Fruit fly (Drosophila melanogaster) whole organism, prepupa: Measurements from ENCODE around the gene CG2865.

ENCODE experiments used
- Blimp-1 ChIP-seq: fragments of 200-800 bp; sonication (Bioruptor generic); optimal IDR thresholded peaks from 3 replicates; lab custom pipeline; 2017; ENCODE audit warnings: missing biosample characterization, missing genetic modification characterization, mild to moderate bottlenecking, moderate library complexity, missing genetic modification reagents
- CG10631 ChIP-seq: fragments of 200-800 bp; sonication (Bioruptor generic); optimal IDR thresholded peaks from 2 replicates; lab custom pipeline; 2016; ENCODE audit warnings: missing biosample characterization, missing genetic modification characterization
- CG10669 ChIP-seq: fragments of 200-800 bp; sonication (Bioruptor generic); optimal IDR thresholded peaks from 3 replicates; lab custom pipeline; 2018; ENCODE audit warnings: missing biosample characterization, mild to moderate bottlenecking, missing genetic modification characterization, moderate library complexity
- CG11762 ChIP-seq: fragments of 200-800 bp; sonication (Bioruptor generic); optimal IDR thresholded peaks from 3 replicates; lab custom pipeline; 2016; ENCODE audit warnings: missing biosample characterization, missing genetic modification characterization; ENCODE audit not compliant: insufficient read depth
- CG15336 ChIP-seq: fragments of 200-800 bp; sonication (Bioruptor generic); IDR thresholded peaks from 2 replicates; pipeline ENCODE4 v1.3.6; 2022; ENCODE audit warnings: missing biosample characterization, missing genetic modification characterization
- CG1621 ChIP-seq: fragments of 200-800 bp; sonication (Bioruptor generic); optimal IDR thresholded peaks from 3 replicates; lab custom pipeline; 2018; ENCODE audit warnings: missing biosample characterization, mild to moderate bottlenecking, missing genetic modification characterization
- CG16779 ChIP-seq: fragments of 200-800 bp; sonication (Bioruptor generic); optimal IDR thresholded peaks from 3 replicates; lab custom pipeline; 2017; ENCODE audit warnings: missing biosample characterization, mild to moderate bottlenecking, missing genetic modification characterization
- CG3032 ChIP-seq: fragments of 200-800 bp; optimal IDR thresholded peaks from 2 replicates; lab custom pipeline; 2019; ENCODE audit warnings: missing biosample characterization, mild to moderate bottlenecking, missing genetic modification characterization, moderate library complexity
- CG31627 ChIP-seq: fragments of 200-800 bp; sonication (Bioruptor generic); optimal IDR thresholded peaks from 3 replicates; lab custom pipeline; 2016; ENCODE audit warnings: missing biosample characterization, missing genetic modification characterization
- CG32006 ChIP-seq: fragments of 200-800 bp; sonication (Bioruptor generic); optimal IDR thresholded peaks from 3 replicates; lab custom pipeline; 2017; ENCODE audit warnings: missing biosample characterization, mild to moderate bottlenecking, missing genetic modification characterization
- CG34406 ChIP-seq: fragments of 200-800 bp; sonication (Bioruptor generic); optimal IDR thresholded peaks from 3 replicates; lab custom pipeline; 2016; ENCODE audit warnings: missing biosample characterization, missing genetic modification characterization
- CG3919 ChIP-seq: fragments of 200-800 bp; sonication (Bioruptor generic); optimal IDR thresholded peaks from 3 replicates; lab custom pipeline; 2016; ENCODE audit warnings: missing biosample characterization, missing genetic modification characterization
- CG4318 ChIP-seq: fragments of 200-800 bp; sonication (Bioruptor generic); optimal IDR thresholded peaks from 3 replicates; lab custom pipeline; 2017; ENCODE audit warnings: missing biosample characterization, mild to moderate bottlenecking, missing genetic modification characterization
- CG6163 ChIP-seq: fragments of 200-800 bp; sonication (Bioruptor generic); IDR thresholded peaks from 3 replicates; pipeline ENCODE4 v1.3.6; 2022; ENCODE audit warnings: missing biosample characterization, missing genetic modification characterization
- CG6808 ChIP-seq: fragments of 200-800 bp; sonication (Bioruptor generic); optimal IDR thresholded peaks from 3 replicates; lab custom pipeline; 2017; ENCODE audit warnings: missing biosample characterization, missing genetic modification characterization, mild to moderate bottlenecking, moderate library complexity, missing genetic modification reagents
- CG8119 ChIP-seq: fragments of 200-800 bp; sonication (Bioruptor generic); IDR thresholded peaks from 3 replicates; pipeline ENCODE4 v1.3.6; 2022; ENCODE audit warnings: missing biosample characterization, missing genetic modification characterization
- CG8319 ChIP-seq: fragments of 200-800 bp; sonication (Bioruptor generic); optimal IDR thresholded peaks from 3 replicates; lab custom pipeline; 2016; ENCODE audit warnings: missing biosample characterization, missing genetic modification characterization
- CG8632 ChIP-seq: fragments of 200-800 bp; sonication (Bioruptor generic); optimal IDR thresholded peaks from 3 replicates; lab custom pipeline; 2016; ENCODE audit warnings: missing biosample characterization, missing genetic modification characterization
- CG9139 ChIP-seq: fragments of 200-800 bp; sonication (Bioruptor generic); optimal IDR thresholded peaks from 3 replicates; lab custom pipeline; 2017; ENCODE audit warnings: missing biosample characterization, mild to moderate bottlenecking, missing genetic modification characterization
- Ets96B ChIP-seq: fragments of 200-800 bp; optimal IDR thresholded peaks from 2 replicates; lab custom pipeline; 2019; ENCODE audit warnings: missing biosample characterization, mild to moderate bottlenecking, missing genetic modification characterization, moderate library complexity
- Gug ChIP-seq: fragments of 200-800 bp; sonication (Bioruptor generic); IDR thresholded peaks from 2 replicates; pipeline ENCODE4 v1.3.6; 2022; ENCODE audit warnings: missing biosample characterization, missing genetic modification characterization
- Hr38 ChIP-seq: sonication (Bioruptor generic); optimal IDR thresholded peaks from 2 replicates; lab custom pipeline; 2016; ENCODE audit warnings: missing biosample characterization, missing genetic modification characterization
- Lpt ChIP-seq: fragments of 200-800 bp; sonication (Bioruptor generic); optimal IDR thresholded peaks from 3 replicates; lab custom pipeline; 2016; ENCODE audit warnings: missing biosample characterization, missing genetic modification characterization
- Met ChIP-seq: fragments of 200-800 bp; sonication (Bioruptor generic); optimal IDR thresholded peaks from 3 replicates; lab custom pipeline; 2016; ENCODE audit warnings: missing biosample characterization, missing genetic modification characterization
- Smox ChIP-seq: fragments of 200-800 bp; sonication (Bioruptor generic); optimal IDR thresholded peaks from 3 replicates; lab custom pipeline; 2016; ENCODE audit warnings: missing biosample characterization, missing genetic modification characterization
- Sox102F ChIP-seq: fragments of 200-800 bp; sonication (Bioruptor generic); optimal IDR thresholded peaks from 2 replicates; lab custom pipeline; 2016; ENCODE audit warnings: missing biosample characterization, mild to moderate bottlenecking, missing genetic modification characterization
- Sox14 ChIP-seq: fragments of 200-800 bp; sonication (Bioruptor generic); optimal IDR thresholded peaks from 3 replicates; lab custom pipeline; 2016; ENCODE audit warnings: missing biosample characterization, missing genetic modification characterization
- Sox15 ChIP-seq: fragments of 200-800 bp; sonication (Bioruptor generic); optimal IDR thresholded peaks from 3 replicates; lab custom pipeline; 2016; ENCODE audit warnings: missing biosample characterization, missing genetic modification characterization
- achi ChIP-seq: fragments of 200-800 bp; sonication (Bioruptor generic); optimal IDR thresholded peaks from 3 replicates; lab custom pipeline; 2016; ENCODE audit warnings: missing biosample characterization, missing genetic modification characterization
- acj6 ChIP-seq: fragments of 200-800 bp; sonication (Bioruptor generic); optimal IDR thresholded peaks from 3 replicates; lab custom pipeline; 2016; ENCODE audit warnings: missing biosample characterization, missing genetic modification characterization
- cyc ChIP-seq: fragments of 200-800 bp; sonication (Bioruptor generic); optimal IDR thresholded peaks from 3 replicates; lab custom pipeline; 2016; ENCODE audit warnings: missing biosample characterization, missing genetic modification characterization
- dsx ChIP-seq: fragments of 200-800 bp; optimal IDR thresholded peaks from 3 replicates; lab custom pipeline; 2019; ENCODE audit warnings: missing biosample characterization, mild to moderate bottlenecking, missing genetic modification characterization, moderate library complexity; ENCODE audit not compliant: poor library complexity, severe bottlenecking
- eg ChIP-seq: fragments of 200-800 bp; sonication (Bioruptor generic); IDR thresholded peaks from 3 replicates; pipeline ENCODE4 v1.3.6; 2022; ENCODE audit warnings: missing biosample characterization, missing genetic modification characterization
- esn ChIP-seq: fragments of 200-800 bp; sonication (Bioruptor generic); optimal IDR thresholded peaks from 2 replicates; lab custom pipeline; 2016; ENCODE audit warnings: missing biosample characterization, mild to moderate bottlenecking, missing genetic modification characterization, moderate library complexity
- fd85E ChIP-seq: fragments of 200-800 bp; sonication (Bioruptor generic); optimal IDR thresholded peaks from 3 replicates; lab custom pipeline; 2016; ENCODE audit warnings: missing biosample characterization, missing genetic modification characterization
- fkh ChIP-seq: fragments of 200-800 bp; sonication (Bioruptor generic); optimal IDR thresholded peaks from 3 replicates; lab custom pipeline; 2017; ENCODE audit warnings: missing biosample characterization, mild to moderate bottlenecking, missing genetic modification characterization, moderate library complexity
- lz ChIP-seq: fragments of 200-800 bp; sonication (Bioruptor generic); optimal IDR thresholded peaks from 3 replicates; lab custom pipeline; 2016; ENCODE audit warnings: missing biosample characterization, missing genetic modification characterization
- net ChIP-seq: fragments of 200-800 bp; sonication (Bioruptor generic); optimal IDR thresholded peaks from 3 replicates; lab custom pipeline; 2016; ENCODE audit warnings: missing biosample characterization, missing genetic modification characterization
- pdm3 ChIP-seq: fragments of 200-800 bp; sonication (Bioruptor generic); optimal IDR thresholded peaks from 3 replicates; lab custom pipeline; 2016; ENCODE audit warnings: missing biosample characterization, missing genetic modification characterization
- salr ChIP-seq, 2 experiments: fragments of 200-800 bp; sonication (Bioruptor generic); optimal IDR thresholded peaks; 3 replicates each; lab custom pipeline; 2016 to 2018; ENCODE audit warnings: missing biosample characterization in 2 of 2, missing genetic modification characterization in 2 of 2, mild to moderate bottlenecking in 1 of 2
- spab ChIP-seq: fragments of 200-800 bp; sonication (Bioruptor generic); optimal IDR thresholded peaks from 2 replicates; lab custom pipeline; 2017; ENCODE audit warnings: missing biosample characterization, mild to moderate bottlenecking, missing genetic modification characterization, missing genetic modification reagents
- ss ChIP-seq, 2 experiments: fragments of 200-800 bp; sonication (Bioruptor generic); optimal IDR thresholded peaks; 2 replicates in 1 of 2; 3 replicates in 1 of 2; lab custom pipeline; 2017 to 2018; ENCODE audit warnings: mild to moderate bottlenecking in 2 of 2, missing biosample characterization in 2 of 2, missing genetic modification characterization in 2 of 2, moderate library complexity in 1 of 2
- svp ChIP-seq: fragments of 200-800 bp; sonication (Bioruptor generic); peaks from one replicate; lab custom pipeline; 2016; ENCODE audit warnings: missing biosample characterization, missing genetic modification characterization
- topi ChIP-seq: fragments of 200-800 bp; sonication (Bioruptor generic); optimal IDR thresholded peaks from 3 replicates; lab custom pipeline; 2016; ENCODE audit warnings: missing biosample characterization, missing genetic modification characterization

The CG2865 gene

DNA sequence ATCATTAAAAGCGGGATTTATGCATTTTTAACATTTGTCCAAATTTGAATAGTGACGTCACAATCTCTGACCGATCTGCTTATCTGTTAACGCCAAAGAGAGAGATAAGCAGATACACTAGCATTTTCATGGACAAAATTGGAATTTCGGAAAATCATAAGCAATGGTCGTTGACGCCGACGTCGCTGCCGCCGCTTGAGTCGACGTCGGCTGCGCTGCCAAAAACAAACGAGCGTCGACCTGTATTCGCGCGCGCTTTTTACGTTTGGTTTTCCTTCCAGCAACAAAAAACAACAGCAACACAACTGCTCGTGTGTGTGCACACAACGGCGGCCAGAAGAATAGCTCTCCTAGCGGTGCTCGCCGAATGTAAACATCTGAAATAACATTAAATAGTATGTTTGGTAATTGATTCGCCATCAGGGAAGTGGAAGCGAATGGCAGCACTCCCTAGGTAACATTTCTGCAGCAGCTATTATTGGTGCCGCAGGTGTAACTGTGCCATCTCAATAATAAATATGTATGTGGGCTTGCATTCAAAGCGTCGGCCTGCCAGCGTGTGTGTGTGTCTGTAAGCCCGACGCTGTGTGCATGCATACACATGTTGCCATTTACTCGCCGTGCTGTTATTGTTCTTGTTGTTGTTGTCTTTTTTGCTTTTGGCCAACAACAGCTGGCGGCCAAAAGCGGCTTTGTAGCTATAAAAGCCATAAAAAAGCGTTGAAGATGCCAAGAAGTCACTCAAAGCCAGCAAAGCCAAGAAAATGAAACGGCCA lies 7.3 kb upstream of the CG2865 start (continued):
- TF ChIP-seq CG8119 (GFP tag; lab: Robert Waterston, UW) (peak; percentile 100), Sox15 (GFP tag; lab: Kevin White, UChicago) (peak; percentile 99), CG10669 (peak; percentile 99), Sox102F (GFP tag; lab: Kevin White, UChicago) (peak; percentile 99), CG8632 (GFP tag; lab: Kevin White, UChicago) (peak; percentile 99), CG16779 (peak; percentile 98), Lpt (GFP tag; lab: Kevin White, UChicago) (peak; percentile 97), svp (GFP tag; lab: Kevin White, UChicago) (peak; percentile 100), spab (GFP tag; lab: Kevin White, UChicago) (peak; percentile 98), CG31627 (GFP tag; lab: Kevin White, UChicago) (peak; percentile 99), achi (peak; percentile 98), CG6808 (GFP tag; lab: Kevin White, UChicago) (peak; percentile 96), fd85E (GFP tag; lab: Kevin White, UChicago) (peak; percentile 91), CG34406 (peak; percentile 99), lz (GFP tag; lab: Kevin White, UChicago) (peak; percentile 99), pdm3 (peak; percentile 99), Blimp-1 (GFP tag; lab: Kevin White, UChicago) (peak; percentile 97), Gug (peak; percentile 99), CG4318 (GFP tag; lab: Kevin White, UChicago) (peak; percentile 99), esn (peak; percentile 99), Ets96B (tag; lab: Kevin White, UChicago) (peak; percentile 99), Hr38 (GFP tag; lab: Kevin White, UChicago) (peak; percentile 67), CG6163 (GFP tag; lab: Robert Waterston, UW) (peak; percentile 100), CG3032 (peak; percentile 98)

DNA sequence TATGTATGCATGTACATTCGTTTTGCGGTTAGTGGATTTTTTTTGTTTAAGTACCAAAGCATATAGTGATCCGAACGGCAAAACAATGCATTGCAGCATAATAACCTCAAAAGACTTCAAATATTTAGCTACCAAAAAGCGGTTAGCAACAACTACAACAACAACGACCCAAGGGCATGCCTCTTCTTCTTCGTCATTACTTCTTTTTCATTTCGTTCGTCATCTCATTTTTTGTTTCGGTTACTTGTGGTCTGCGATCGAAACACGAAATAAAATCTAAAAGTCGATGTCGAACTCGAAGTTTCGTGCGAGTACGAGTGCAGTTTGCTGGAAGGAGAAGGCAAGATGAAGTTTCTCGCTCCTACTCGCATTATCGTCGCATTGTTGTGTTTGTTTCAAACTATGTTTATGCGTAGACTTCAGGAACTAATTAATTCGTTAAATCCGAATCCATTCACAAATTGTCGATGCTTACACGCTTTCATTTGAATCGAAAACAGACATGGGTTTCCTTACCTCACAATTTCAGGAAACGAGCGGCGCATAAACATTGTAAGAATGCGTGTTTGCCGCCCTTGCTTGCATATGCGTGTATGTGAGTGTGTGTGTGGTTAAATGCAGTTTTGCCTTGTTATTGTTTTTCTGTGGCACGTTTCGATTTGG lies 5.6 kb upstream of the CG2865 start:
- TF ChIP-seq eg: peak; percentile 94
- peak; percentile 92 for TF ChIP-seq Met (GFP tag; lab: Kevin White, UChicago)
- peak; percentile 84 for TF ChIP-seq CG32006 (GFP tag; lab: Kevin White, UChicago)
- peak; percentile 85 for TF ChIP-seq Lpt (GFP tag; lab: Kevin White, UChicago)
- peak; percentile 85 for TF ChIP-seq CG8119 (GFP tag; lab: Robert Waterston, UW)
- peak; percentile 44 for TF ChIP-seq fkh (GFP tag; lab: Kevin White, UChicago)
- TF ChIP-seq esn: peak; percentile 94
- TF ChIP-seq salr (GFP tag; optimal IDR thresholded peaks at IDR 0.05; lab: Kevin White, UChicago): peak; percentile 79 to 91
- TF ChIP-seq Sox102F (GFP tag; lab: Kevin White, UChicago): peak; percentile 93
- TF ChIP-seq topi (GFP tag; lab: Kevin White, UChicago): peak; percentile 96
- peak; percentile 90 for TF ChIP-seq acj6 (GFP tag; lab: Kevin White, UChicago)
- TF ChIP-seq svp (GFP tag; lab: Kevin White, UChicago): peak; percentile 97
- TF ChIP-seq Ets96B (tag; lab: Kevin White, UChicago): peak; percentile 93
- TF ChIP-seq CG16779: peak; percentile 89
- peak; percentile 86 for TF ChIP-seq CG8319 (GFP tag; lab: Kevin White, UChicago)
- TF ChIP-seq Hr38 (GFP tag; lab: Kevin White, UChicago): no peak
- peak; percentile 95 for TF ChIP-seq dsx (GFP tag; lab: Kevin White, UChicago)
- peak; percentile 95 for TF ChIP-seq CG3919 (GFP tag; lab: Kevin White, UChicago)
- TF ChIP-seq CG9139 (GFP tag; lab: Kevin White, UChicago): peak; percentile 83
- TF ChIP-seq CG10631: peak; percentile 89
- peak; percentile 91 for TF ChIP-seq CG8632 (GFP tag; lab: Kevin White, UChicago)
- peak; percentile 88 for TF ChIP-seq Smox (GFP tag; lab: Kevin White, UChicago)
- peak; percentile 95 for TF ChIP-seq ss (GFP tag; optimal IDR thresholded peaks at IDR 0.05; lab: Kevin White, UChicago)
- peak; percentile 90 for TF ChIP-seq CG15336
- TF ChIP-seq Blimp-1 (GFP tag; lab: Kevin White, UChicago): peak; percentile 77
- TF ChIP-seq CG34406: peak; percentile 89
- TF ChIP-seq CG11762 (GFP tag; lab: Kevin White, UChicago): peak; percentile 85
- peak; percentile 85 for TF ChIP-seq spab (GFP tag; lab: Kevin White, UChicago)
- TF ChIP-seq CG1621 (tag; lab: Kevin White, UChicago): peak; percentile 93
- peak; percentile 94 for TF ChIP-seq cyc (GFP tag; lab: Kevin White, UChicago)
- peak; percentile 92 for TF ChIP-seq Sox14 (GFP tag; lab: Kevin White, UChicago)
- peak; percentile 85 for TF ChIP-seq CG6808 (GFP tag; lab: Kevin White, UChicago)
- peak; percentile 87 for TF ChIP-seq Gug
- peak; percentile 92 for TF ChIP-seq lz (GFP tag; lab: Kevin White, UChicago)
- TF ChIP-seq pdm3: peak; percentile 93
- TF ChIP-seq net (GFP tag; lab: Kevin White, UChicago): peak; percentile 93
